Worm (Caenorhabditis elegans) whole organism, L1 larva: ENCODE results near the gene let-4.

Experiments
- C34B4.2 ChIP-seq: sonication (generic microtip); optimal IDR thresholded peaks from 2 replicates; lab custom pipeline; 2017; ENCODE audit warnings: mild to moderate bottlenecking, missing genetic modification characterization, missing compliant biosample characterization
- aha-1 ChIP-seq: fragments of 150-350 bp; optimal IDR thresholded peaks from 2 replicates; lab custom pipeline; 2014; ENCODE audit warnings: missing biosample characterization, missing genetic modification characterization
- aly-2 ChIP-seq: fragments of 150-350 bp; optimal IDR thresholded peaks from 2 replicates; lab custom pipeline; 2014; ENCODE audit warnings: missing biosample characterization, missing genetic modification characterization
- ama-1 ChIP-seq: fragments of 150-350 bp; optimal IDR thresholded peaks from 2 replicates; lab custom pipeline; 2014
- ceh-63 ChIP-seq: fragments of 200-800 bp; sonication (Bioruptor generic); optimal IDR thresholded peaks from 2 replicates; lab custom pipeline; 2018; ENCODE audit warnings: mild to moderate bottlenecking, missing genetic modification characterization, missing compliant biosample characterization
- ceh-8 ChIP-seq: fragments of 200-800 bp; sonication (Bioruptor generic); optimal IDR thresholded peaks from 2 replicates; lab custom pipeline; 2018; ENCODE audit warnings: mild to moderate bottlenecking, missing genetic modification characterization, moderate library complexity, missing compliant biosample characterization
- ceh-88 ChIP-seq: fragments of 200-800 bp; sonication (Bioruptor generic); IDR thresholded peaks from 2 replicates; pipeline ENCODE4 v1.3.6; 2022; ENCODE audit warnings: missing genetic modification characterization, missing compliant biosample characterization
- ceh-90 ChIP-seq: sonication (generic microtip); optimal IDR thresholded peaks from 2 replicates; lab custom pipeline; 2016; ENCODE audit warnings: missing genetic modification characterization, missing compliant biosample characterization
- dpl-1 ChIP-seq, 3 experiments: fragments of 150-350 bp in 2 of 3; sonication (generic microtip) in 1 of 3; optimal IDR thresholded peaks; 2 replicates each; lab custom pipeline; 2014 to 2017; ENCODE audit warnings: missing biosample characterization in 3 of 3, missing genetic modification characterization in 3 of 3, missing genetic modification reagents in 3 of 3
- dsc-1 ChIP-seq: sonication (generic microtip); optimal IDR thresholded peaks from 2 replicates; lab custom pipeline; 2016; ENCODE audit warnings: mild to moderate bottlenecking, missing genetic modification characterization, missing compliant biosample characterization
- egl-13 ChIP-seq: sonication (generic microtip); optimal IDR thresholded peaks from 2 replicates; lab custom pipeline; 2016; ENCODE audit warnings: missing genotype, missing genetic modification reagents, missing genetic modification characterization, missing compliant biosample characterization
- egl-27 ChIP-seq, 2 experiments: fragments of 150-350 bp in 1 of 2; sonication (generic microtip); optimal IDR thresholded peaks; 3 replicates each; lab custom pipeline; 2017 to 2018; ENCODE audit warnings: missing biosample characterization in 2 of 2, missing genetic modification characterization in 2 of 2, missing genetic modification reagents in 2 of 2
- ets-5 ChIP-seq: fragments of 200-800 bp; sonication (Bioruptor generic); IDR thresholded peaks from 2 replicates; pipeline ENCODE4 v1.3.6; 2022; ENCODE audit warnings: missing genetic modification characterization, missing compliant biosample characterization
- fos-1 ChIP-seq: fragments of 150-350 bp; optimal IDR thresholded peaks from 2 replicates; lab custom pipeline; 2014; ENCODE audit warnings: missing biosample characterization, missing genetic modification characterization
- grh-1 ChIP-seq: fragments of 200-800 bp; sonication (Bioruptor generic); IDR thresholded peaks from 2 replicates; pipeline ENCODE4 v1.3.6; 2022; ENCODE audit warnings: missing genetic modification reagents, missing genetic modification characterization, missing compliant biosample characterization
- hlh-17 ChIP-seq: fragments of 200-800 bp; sonication (Bioruptor generic); optimal IDR thresholded peaks from 2 replicates; lab custom pipeline; 2018; ENCODE audit warnings: missing genetic modification characterization, mild to moderate bottlenecking, missing compliant biosample characterization, moderate library complexity, borderline replicate concordance
- hlh-4 ChIP-seq: sonication (generic microtip); optimal IDR thresholded peaks from 2 replicates; lab custom pipeline; 2016; ENCODE audit warnings: mild to moderate bottlenecking, missing genetic modification characterization, missing compliant biosample characterization
- irx-1 ChIP-seq: sonication (generic microtip); optimal IDR thresholded peaks from 2 replicates; lab custom pipeline; 2016; ENCODE audit warnings: missing genetic modification characterization, missing compliant biosample characterization
- lin-13 ChIP-seq: fragments of 150-350 bp; optimal IDR thresholded peaks from 2 replicates; lab custom pipeline; 2014; ENCODE audit warnings: missing biosample characterization, missing genetic modification reagents, missing genetic modification characterization
- lin-15B ChIP-seq: fragments of 150-350 bp; sonication (generic microtip); optimal IDR thresholded peaks from 3 replicates; lab custom pipeline; 2014; ENCODE audit warnings: missing biosample characterization, missing genetic modification characterization
- lin-39 ChIP-seq: fragments of 150-350 bp; optimal IDR thresholded peaks from 2 replicates; lab custom pipeline; 2014; ENCODE audit warnings: missing biosample characterization, missing genetic modification reagents, missing genetic modification characterization
- lsy-2 ChIP-seq, 2 experiments: fragments of 150-350 bp; optimal IDR thresholded peaks; 2 replicates each; lab custom pipeline; 2014; ENCODE audit warnings: missing biosample characterization in 2 of 2, missing genetic modification characterization in 2 of 2
- mab-9 ChIP-seq: fragments of 200-800 bp; sonication (Bioruptor generic); IDR thresholded peaks from 2 replicates; pipeline ENCODE4 v1.3.6; 2022; ENCODE audit warnings: missing genetic modification reagents, missing genetic modification characterization, missing compliant biosample characterization
- mdl-1 ChIP-seq, 2 experiments: fragments of 150-350 bp; optimal IDR thresholded peaks; 2 replicates each; lab custom pipeline; 2014 to 2017; ENCODE audit warnings: missing biosample characterization in 2 of 2, missing genetic modification characterization in 2 of 2, inconsistent platforms in 1 of 2
- mef-2 ChIP-seq: fragments of 150-350 bp; optimal IDR thresholded peaks from 2 replicates; lab custom pipeline; 2014; ENCODE audit warnings: missing biosample characterization, missing genetic modification characterization
- mep-1 ChIP-seq: fragments of 150-350 bp; optimal IDR thresholded peaks from 2 replicates; lab custom pipeline; 2014; ENCODE audit warnings: missing biosample characterization, missing genetic modification characterization
- nhr-11 ChIP-seq: fragments of 150-350 bp; optimal IDR thresholded peaks from 2 replicates; lab custom pipeline; 2014; ENCODE audit warnings: missing biosample characterization, missing genetic modification characterization
- nhr-12 ChIP-seq: sonication (generic microtip); optimal IDR thresholded peaks from 2 replicates; lab custom pipeline; 2017; ENCODE audit warnings: missing biosample characterization, missing genetic modification characterization
- nhr-19 ChIP-seq: fragments of 200-800 bp; sonication (Bioruptor generic); conservative IDR thresholded peaks from 2 replicates; pipeline ENCODE4 v1.3.6; 2022; ENCODE audit warnings: missing genetic modification characterization, missing compliant biosample characterization
- nhr-237 ChIP-seq: fragments of 150-350 bp; optimal IDR thresholded peaks from 2 replicates; lab custom pipeline; 2014; ENCODE audit warnings: missing biosample characterization, missing genetic modification characterization
- nhr-47 ChIP-seq: sonication (generic microtip); optimal IDR thresholded peaks from 2 replicates; lab custom pipeline; 2016; ENCODE audit warnings: mild to moderate bottlenecking, missing genetic modification characterization, moderate library complexity, missing compliant biosample characterization
- nhr-71 ChIP-seq: sonication (generic microtip); optimal IDR thresholded peaks from 2 replicates; lab custom pipeline; 2016; ENCODE audit warnings: mild to moderate bottlenecking, missing genetic modification characterization, moderate library complexity, missing compliant biosample characterization
- nhr-76 ChIP-seq: sonication (generic microtip); optimal IDR thresholded peaks from 2 replicates; lab custom pipeline; 2017; ENCODE audit warnings: missing biosample characterization, missing genetic modification characterization
- nhr-77 ChIP-seq: fragments of 150-350 bp; optimal IDR thresholded peaks from 2 replicates; lab custom pipeline; 2014; ENCODE audit warnings: missing biosample characterization, missing genetic modification characterization
- nhr-84 ChIP-seq: sonication (generic microtip); optimal IDR thresholded peaks from 2 replicates; lab custom pipeline; 2017; ENCODE audit warnings: missing biosample characterization, missing genetic modification characterization
- nhr-85 ChIP-seq: sonication (generic microtip); peaks from one replicate; lab custom pipeline; 2016; ENCODE audit warnings: missing genetic modification characterization, inconsistent platforms, missing compliant biosample characterization
- rnt-1 ChIP-seq: sonication (generic microtip); optimal IDR thresholded peaks from 2 replicates; lab custom pipeline; 2016; ENCODE audit warnings: mild to moderate bottlenecking, missing genetic modification characterization, moderate library complexity, missing compliant biosample characterization
- snpc-4 ChIP-seq: fragments of 150-350 bp; optimal IDR thresholded peaks from 2 replicates; lab custom pipeline; 2014; ENCODE audit warnings: missing biosample characterization, missing genetic modification characterization
- snu-23 ChIP-seq: sonication (generic microtip); optimal IDR thresholded peaks from 2 replicates; lab custom pipeline; 2016; ENCODE audit warnings: missing genetic modification characterization, missing compliant biosample characterization
- sox-4 ChIP-seq: sonication (generic microtip); optimal IDR thresholded peaks from 2 replicates; lab custom pipeline; 2016; ENCODE audit warnings: missing genetic modification characterization, missing compliant biosample characterization
- sup-37 ChIP-seq: fragments of 200-800 bp; sonication (Bioruptor generic); optimal IDR thresholded peaks from 2 replicates; lab custom pipeline; 2018; ENCODE audit warnings: mild to moderate bottlenecking, missing genetic modification characterization, missing compliant biosample characterization
- swsn-7 ChIP-seq: sonication (generic microtip); optimal IDR thresholded peaks from 2 replicates; lab custom pipeline; 2016; ENCODE audit warnings: missing genetic modification characterization, missing compliant biosample characterization
- tlp-1 ChIP-seq: fragments of 150-350 bp; optimal IDR thresholded peaks from 2 replicates; lab custom pipeline; 2014; ENCODE audit warnings: missing biosample characterization, missing genetic modification characterization
- unc-130 ChIP-seq: fragments of 150-350 bp; optimal IDR thresholded peaks from 2 replicates; lab custom pipeline; 2017; ENCODE audit warnings: missing biosample characterization, missing genetic modification characterization, inconsistent platforms
- unc-30 ChIP-seq: sonication (generic microtip); optimal IDR thresholded peaks from 2 replicates; lab custom pipeline; 2017; ENCODE audit warnings: missing biosample characterization, missing genetic modification characterization
- unc-62 ChIP-seq: fragments of 150-350 bp; optimal IDR thresholded peaks from 2 replicates; lab custom pipeline; 2014; ENCODE audit warnings: missing biosample characterization, missing genetic modification reagents, missing genetic modification characterization
- unc-86 ChIP-seq: sonication (generic microtip); optimal IDR thresholded peaks from 2 replicates; lab custom pipeline; 2016; ENCODE audit warnings: missing genetic modification characterization, missing compliant biosample characterization
- ztf-11 ChIP-seq, 2 experiments: sonication (generic microtip); optimal IDR thresholded peaks; 2 replicates each; lab custom pipeline; 2016 to 2017; ENCODE audit warnings: missing genetic modification characterization in 2 of 2, missing biosample characterization in 1 of 2, missing compliant biosample characterization in 1 of 2
- ztf-4 ChIP-seq: fragments of 150-350 bp; optimal IDR thresholded peaks from 2 replicates; lab custom pipeline; 2014; ENCODE audit warnings: missing biosample characterization, missing genetic modification characterization

let-4 gene

ce11 chrX:14561416-14561973 lies 16.2 kb upstream of the let-4 start (continued):
- TF ChIP-seq unc-130 (tag; lab: Kevin White, UChicago) (peak; percentile 51), nhr-71 (peak; percentile 95), swsn-7 (tag; lab: Kevin White, UChicago) (peak; percentile 65), ceh-90 (tag; lab: Kevin White, UChicago) (no peak), mab-9 (GFP tag; lab: Robert Waterston, UW) (no peak; the same call in 1 of the 2 replicates), dsc-1 (peak; percentile 38), egl-27 (tag; optimal IDR thresholded peaks at IDR 0.05; lab: Kevin White, UChicago) (peak in 1 of 2 experiments; percentile 8), irx-1 (peak; percentile 7), ztf-4 (tag; lab: Kevin White, UChicago) (peak; percentile 75), dpl-1 (GFP tag; optimal IDR thresholded peaks at IDR 0.05; lab: Kevin White, UChicago) (no peak), unc-62 (GFP tag; lab: Kevin White, UChicago) (no peak), lsy-2 (tag; optimal IDR thresholded peaks at IDR 0.05; lab: Kevin White, UChicago) (peak; percentile 23 to 75), ceh-88 (GFP tag; lab: Robert Waterston, UW) (no peak), rnt-1 (tag; lab: Kevin White, UChicago) (peak; percentile 84), nhr-47 (tag; lab: Kevin White, UChicago) (peak; percentile 76), nhr-77 (tag; lab: Kevin White, UChicago) (peak; percentile 57), nhr-19 (GFP tag; lab: Robert Waterston, UW) (peak; percentile 75), nhr-85 (tag; lab: Kevin White, UChicago) (peak; percentile 87), unc-86 (tag; lab: Kevin White, UChicago) (peak; percentile 61), mep-1 (tag; lab: Kevin White, UChicago) (peak; percentile 44)

ce11 chrX:14562286-14563086 lies 15.2 kb upstream of the let-4 start:
- peak; percentile 68 for TF ChIP-seq nhr-19 (GFP tag; lab: Robert Waterston, UW)
- peak; percentile 67 for TF ChIP-seq lin-13 (GFP tag; lab: Kevin White, UChicago)
- TF ChIP-seq nhr-12: no peak
- TF ChIP-seq grh-1: no peak
- no peak for TF ChIP-seq nhr-76
- TF ChIP-seq aly-2 (tag; lab: Kevin White, UChicago): no peak
- no peak for TF ChIP-seq ztf-11 (tag; optimal IDR thresholded peaks at IDR 0.05; lab: Kevin White, UChicago)
- TF ChIP-seq ceh-63 (GFP tag; lab: Kevin White, UChicago): no peak
- TF ChIP-seq ceh-8 (GFP tag; lab: Kevin White, UChicago): peak; percentile 61
- TF ChIP-seq unc-30 (tag; lab: Kevin White, UChicago): no peak
- TF ChIP-seq egl-13 (tag; lab: Kevin White, UChicago): peak; percentile 97
- peak; percentile 86 for TF ChIP-seq dsc-1
- no peak for TF ChIP-seq ama-1
- peak; percentile 96 for TF ChIP-seq sox-4 (tag; lab: Kevin White, UChicago)
- TF ChIP-seq nhr-11 (tag; lab: Kevin White, UChicago): peak; percentile 81
- TF ChIP-seq tlp-1 (tag; lab: Kevin White, UChicago): no peak
- TF ChIP-seq snu-23 (GFP tag; lab: Kevin White, UChicago): peak; percentile 34
- no peak for TF ChIP-seq sup-37 (GFP tag; lab: Kevin White, UChicago)
- TF ChIP-seq mep-1 (tag; lab: Kevin White, UChicago): peak; percentile 46
- TF ChIP-seq snpc-4 (tag; lab: Kevin White, UChicago): no peak
- TF ChIP-seq rnt-1 (tag; lab: Kevin White, UChicago): peak; percentile 23
- no peak for TF ChIP-seq nhr-84 (tag; lab: Kevin White, UChicago)
- no peak for TF ChIP-seq lin-15B (tag; lab: Kevin White, UChicago)
- no peak for TF ChIP-seq aha-1 (tag; lab: Kevin White, UChicago)
- TF ChIP-seq ets-5: no peak
- no peak for TF ChIP-seq mdl-1 (tag; optimal IDR thresholded peaks at IDR 0.05; lab: Kevin White, UChicago)
- no peak for TF ChIP-seq unc-62 (GFP tag; lab: Kevin White, UChicago)
- TF ChIP-seq fos-1: peak; percentile 8
- TF ChIP-seq mef-2: peak; percentile 88
- no peak for TF ChIP-seq hlh-17 (GFP tag; lab: Kevin White, UChicago)
- no peak for TF ChIP-seq lin-39 (tag; lab: Kevin White, UChicago)
- no peak for TF ChIP-seq nhr-237 (tag; lab: Kevin White, UChicago)
- peak; percentile 56 for TF ChIP-seq hlh-4 (tag; lab: Kevin White, UChicago)
- no peak for TF ChIP-seq C34B4.2 (tag; lab: Kevin White, UChicago)
- TF ChIP-seq swsn-7 (tag; lab: Kevin White, UChicago): peak; percentile 82
